Worm (Caenorhabditis elegans) whole organism, L4 larva: ENCODE results near the gene F11C1.10.

Experiments used
- ZK546.5 ChIP-seq, 2 experiments: sonication (generic microtip); optimal IDR thresholded peaks; 2 replicates each; lab custom pipeline; 2017; ENCODE audit warnings: missing biosample characterization in 2 of 2, missing genetic modification characterization in 2 of 2
- ctbp-1 ChIP-seq: fragments of 200-800 bp; sonication (Bioruptor generic); IDR thresholded peaks from 2 replicates; pipeline ENCODE4 v1.3.6; 2022; ENCODE audit warnings: missing genetic modification reagents, missing genetic modification characterization, missing compliant biosample characterization
- nhr-28 ChIP-seq: fragments of 150-350 bp; optimal IDR thresholded peaks from 2 replicates; lab custom pipeline; 2014; ENCODE audit warnings: missing biosample characterization, missing genetic modification characterization
- snpc-4 ChIP-seq: fragments of 150-350 bp; optimal IDR thresholded peaks from 2 replicates; lab custom pipeline; 2014; ENCODE audit warnings: missing biosample characterization, missing genetic modification characterization

ce11 chrX:13011897-13012296 is 35.0 kb downstream of the F11C1.10 start:
- TF ChIP-seq ZK546.5 (tag; optimal IDR thresholded peaks at IDR 0.05; lab: Kevin White, UChicago) = no peak
- no peak for TF ChIP-seq ctbp-1 (GFP tag; lab: Robert Waterston, UW)
- no peak for TF ChIP-seq snpc-4
- no peak for TF ChIP-seq nhr-28 (tag; lab: Kevin White, UChicago)
